Worm (Caenorhabditis elegans) whole organism, young adult: Measurements from ENCODE around the gene clec-66.

Experiments
- B0019.2 ChIP-seq: fragments of 200-800 bp; sonication (Bioruptor generic); conservative IDR thresholded peaks from 2 replicates; pipeline ENCODE4 v1.3.6; 2022; ENCODE audit warnings: missing genetic modification reagents, missing genetic modification characterization, missing compliant biosample characterization
- B0336.3 ChIP-seq: fragments of 200-800 bp; sonication (Bioruptor generic); IDR thresholded peaks from 2 replicates; pipeline ENCODE4 v1.3.6; 2022; ENCODE audit warnings: missing genetic modification characterization, missing compliant biosample characterization
- C06A6.2 ChIP-seq: fragments of 200-800 bp; sonication (Bioruptor generic); conservative IDR thresholded peaks from 2 replicates; pipeline ENCODE4 v1.3.6; 2022; ENCODE audit warnings: missing genetic modification characterization, missing compliant biosample characterization
- D2030.7 ChIP-seq: fragments of 200-800 bp; sonication (Bioruptor generic); IDR thresholded peaks from 2 replicates; pipeline ENCODE4 v1.3.6; 2022; ENCODE audit warnings: missing genetic modification reagents, missing genetic modification characterization, missing compliant biosample characterization
- F22D6.2 ChIP-seq: sonication (generic microtip); optimal IDR thresholded peaks from 2 replicates; lab custom pipeline; 2016; ENCODE audit warnings: mild to moderate bottlenecking, missing genetic modification characterization, missing compliant biosample characterization
- F33H1.4 ChIP-seq: fragments of 200-800 bp; sonication (Bioruptor generic); IDR thresholded peaks from 2 replicates; pipeline ENCODE4 v1.3.6; 2022; ENCODE audit warnings: missing genetic modification reagents, missing genetic modification characterization, missing compliant biosample characterization
- F49E8.2 ChIP-seq: sonication (generic microtip); optimal IDR thresholded peaks from 3 replicates; lab custom pipeline; 2017; ENCODE audit warnings: missing genetic modification characterization, mild to moderate bottlenecking, missing compliant biosample characterization, antibody characterized with exemption, moderate library complexity; ENCODE audit not compliant: insufficient read depth
- F52B5.7 ChIP-seq: sonication (generic microtip); optimal IDR thresholded peaks from 2 replicates; lab custom pipeline; 2016; ENCODE audit warnings: mild to moderate bottlenecking, missing genetic modification characterization, missing compliant biosample characterization
- F57C9.4 ChIP-seq: sonication (generic microtip); optimal IDR thresholded peaks from 2 replicates; lab custom pipeline; 2017; ENCODE audit warnings: mild to moderate bottlenecking, missing genetic modification characterization, missing compliant biosample characterization
- K11D2.4 ChIP-seq: fragments of 200-800 bp; sonication (Bioruptor generic); IDR thresholded peaks from 2 replicates; pipeline ENCODE4 v1.3.6; 2022; ENCODE audit warnings: missing genetic modification reagents, missing genetic modification characterization, missing compliant biosample characterization
- K12H6.12 ChIP-seq: fragments of 200-800 bp; sonication (Bioruptor generic); optimal IDR thresholded peaks from 2 replicates; lab custom pipeline; 2018; ENCODE audit warnings: mild to moderate bottlenecking, missing genetic modification characterization, missing compliant biosample characterization
- aptf-2 ChIP-seq: fragments of 200-800 bp; sonication (Bioruptor generic); conservative IDR thresholded peaks from 2 replicates; pipeline ENCODE4 v1.3.6; 2022; ENCODE audit warnings: missing genetic modification reagents, missing genetic modification characterization, missing compliant biosample characterization
- atf-7 ChIP-seq: sonication (generic microtip); optimal IDR thresholded peaks from 2 replicates; lab custom pipeline; 2017; ENCODE audit warnings: mild to moderate bottlenecking, missing genetic modification characterization, missing compliant biosample characterization
- athp-1 ChIP-seq: sonication (generic microtip); optimal IDR thresholded peaks from 2 replicates; lab custom pipeline; 2017; ENCODE audit warnings: mild to moderate bottlenecking, missing genetic modification characterization, missing compliant biosample characterization
- attf-5 ChIP-seq: fragments of 200-800 bp; sonication (Bioruptor generic); optimal IDR thresholded peaks from 2 replicates; lab custom pipeline; 2018; ENCODE audit warnings: mild to moderate bottlenecking, missing genetic modification characterization, missing compliant biosample characterization
- bed-1 ChIP-seq: fragments of 200-800 bp; sonication (Bioruptor generic); IDR thresholded peaks from 2 replicates; pipeline ENCODE4 v1.3.6; 2022; ENCODE audit warnings: missing genetic modification reagents, missing genetic modification characterization, missing compliant biosample characterization
- ccch-3 ChIP-seq: fragments of 200-800 bp; sonication (Bioruptor generic); optimal IDR thresholded peaks from 2 replicates; lab custom pipeline; 2018; ENCODE audit warnings: mild to moderate bottlenecking, missing genetic modification characterization, missing compliant biosample characterization
- cebp-1 ChIP-seq, 2 experiments: fragments of 200-800 bp in 1 of 2; sonication (Bioruptor generic) in 1 of 2; sonication (generic microtip) in 1 of 2; IDR thresholded peaks in 1 of 2; optimal IDR thresholded peaks in 1 of 2; 2 replicates each; pipeline versions ENCODE4 v1.3.6 to Lab custom; 2017 to 2022; ENCODE audit warnings: missing compliant biosample characterization in 2 of 2, missing genetic modification characterization in 2 of 2, mild to moderate bottlenecking in 1 of 2, missing genetic modification reagents in 1 of 2, moderate library complexity in 1 of 2
- cebp-2 ChIP-seq: fragments of 200-800 bp; sonication (Bioruptor generic); IDR thresholded peaks from 2 replicates; pipeline ENCODE4 v1.3.6; 2022; ENCODE audit warnings: missing genetic modification characterization, missing compliant biosample characterization
- ceh-27 ChIP-seq: fragments of 200-800 bp; sonication (Bioruptor generic); optimal IDR thresholded peaks from 2 replicates; lab custom pipeline; 2018; ENCODE audit warnings: mild to moderate bottlenecking, missing genetic modification characterization, moderate library complexity, missing compliant biosample characterization
- ceh-40 ChIP-seq: fragments of 200-800 bp; sonication (Bioruptor generic); IDR thresholded peaks from 2 replicates; pipeline ENCODE4 v1.3.6; 2022; ENCODE audit warnings: missing genetic modification characterization, missing compliant biosample characterization
- dpff-1 ChIP-seq: sonication (generic microtip); optimal IDR thresholded peaks from 2 replicates; lab custom pipeline; 2017; ENCODE audit warnings: mild to moderate bottlenecking, missing genetic modification characterization, missing compliant biosample characterization
- egrh-3 ChIP-seq: fragments of 200-800 bp; sonication (Bioruptor generic); IDR thresholded peaks from 2 replicates; pipeline ENCODE4 v1.3.6; 2022; ENCODE audit warnings: missing genetic modification reagents, missing genetic modification characterization, missing compliant biosample characterization
- ekl-4 ChIP-seq: fragments of 200-800 bp; sonication (Bioruptor generic); IDR thresholded peaks from 2 replicates; pipeline ENCODE4 v1.3.6; 2022; ENCODE audit warnings: missing genetic modification reagents, missing genetic modification characterization, missing compliant biosample characterization
- hlh-12 ChIP-seq: sonication (generic microtip); optimal IDR thresholded peaks from 2 replicates; lab custom pipeline; 2016; ENCODE audit warnings: missing genetic modification characterization, missing compliant biosample characterization
- hlh-26 ChIP-seq: fragments of 200-800 bp; sonication (Bioruptor generic); conservative IDR thresholded peaks from 2 replicates; pipeline ENCODE4 v1.3.6; 2022; ENCODE audit warnings: missing genetic modification reagents, missing genetic modification characterization, missing compliant biosample characterization
- lir-1 ChIP-seq: fragments of 200-800 bp; sonication (Bioruptor generic); conservative IDR thresholded peaks from 2 replicates; pipeline ENCODE4 v1.3.6; 2022; ENCODE audit warnings: missing genetic modification reagents, missing genetic modification characterization, missing compliant biosample characterization
- lsy-27 ChIP-seq: sonication (generic microtip); optimal IDR thresholded peaks from 2 replicates; lab custom pipeline; 2017; ENCODE audit warnings: missing genetic modification characterization, mild to moderate bottlenecking, missing compliant biosample characterization, antibody characterized with exemption, missing genotype, borderline replicate concordance; ENCODE audit not compliant: insufficient read depth
- madf-10 ChIP-seq: sonication (generic microtip); optimal IDR thresholded peaks from 2 replicates; lab custom pipeline; 2016; ENCODE audit warnings: mild to moderate bottlenecking, missing genetic modification characterization, missing compliant biosample characterization
- madf-3 ChIP-seq: fragments of 200-800 bp; sonication (Bioruptor generic); IDR thresholded peaks from 2 replicates; pipeline ENCODE4 v1.3.6; 2022; ENCODE audit warnings: missing genetic modification reagents, missing genetic modification characterization, missing compliant biosample characterization
- madf-6 ChIP-seq: fragments of 200-800 bp; sonication (Bioruptor generic); IDR thresholded peaks from 2 replicates; pipeline ENCODE4 v1.3.6; 2022; ENCODE audit warnings: missing genetic modification reagents, missing genetic modification characterization, missing compliant biosample characterization
- mel-28 ChIP-seq: sonication (generic microtip); optimal IDR thresholded peaks from 2 replicates; lab custom pipeline; 2016; ENCODE audit warnings: borderline replicate concordance, mild to moderate bottlenecking, missing genetic modification characterization, missing compliant biosample characterization
- mes-4 ChIP-seq: sonication (generic microtip); optimal IDR thresholded peaks from 2 replicates; lab custom pipeline; 2016; ENCODE audit warnings: missing genotype, missing genetic modification characterization, missing compliant biosample characterization
- mxl-1 ChIP-seq: sonication (generic microtip); optimal IDR thresholded peaks from 2 replicates; lab custom pipeline; 2016; ENCODE audit warnings: missing genetic modification characterization, missing compliant biosample characterization
- nfya-1 ChIP-seq: sonication (generic microtip); optimal IDR thresholded peaks from 2 replicates; lab custom pipeline; 2017; ENCODE audit warnings: antibody characterized with exemption, missing compliant biosample characterization, missing genetic modification characterization, borderline replicate concordance; ENCODE audit not compliant: insufficient read depth
- nfya-2 ChIP-seq: fragments of 200-800 bp; sonication (Bioruptor generic); IDR thresholded peaks from 2 replicates; pipeline ENCODE4 v1.3.6; 2022; ENCODE audit warnings: missing genetic modification reagents, missing genetic modification characterization, missing compliant biosample characterization
- nhr-27 ChIP-seq: fragments of 200-800 bp; sonication (Bioruptor generic); optimal IDR thresholded peaks from 2 replicates; lab custom pipeline; 2018; ENCODE audit warnings: mild to moderate bottlenecking, missing genetic modification characterization, moderate library complexity, missing compliant biosample characterization
- nhr-80 ChIP-seq: sonication (generic microtip); optimal IDR thresholded peaks from 2 replicates; lab custom pipeline; 2016; ENCODE audit warnings: missing genetic modification characterization, missing compliant biosample characterization
- repo-1 ChIP-seq: sonication (generic microtip); optimal IDR thresholded peaks from 2 replicates; lab custom pipeline; 2017; ENCODE audit warnings: mild to moderate bottlenecking, missing genetic modification characterization, missing compliant biosample characterization
- snpc-1.1 ChIP-seq: sonication (generic microtip); optimal IDR thresholded peaks from 2 replicates; lab custom pipeline; 2017; ENCODE audit warnings: missing genetic modification characterization, mild to moderate bottlenecking, missing compliant biosample characterization, antibody characterized with exemption, moderate library complexity, missing genotype, missing genetic modification reagents; ENCODE audit not compliant: insufficient read depth
- snpc-3.4 ChIP-seq: sonication (generic microtip); optimal IDR thresholded peaks from 2 replicates; lab custom pipeline; 2017; ENCODE audit warnings: missing genetic modification characterization, mild to moderate bottlenecking, missing compliant biosample characterization, antibody characterized with exemption, moderate library complexity, missing genotype, missing genetic modification reagents
- sptf-2 ChIP-seq: fragments of 200-800 bp; sonication (Bioruptor generic); optimal IDR thresholded peaks from 2 replicates; lab custom pipeline; 2018; ENCODE audit warnings: mild to moderate bottlenecking, missing genetic modification characterization, missing compliant biosample characterization
- tbp1 ChIP-seq: fragments of 200-800 bp; sonication (Bioruptor generic); optimal IDR thresholded peaks from 2 replicates; lab custom pipeline; 2018; ENCODE audit warnings: mild to moderate bottlenecking, missing genetic modification characterization, missing compliant biosample characterization
- tbx-9 ChIP-seq: sonication (generic microtip); optimal IDR thresholded peaks from 2 replicates; lab custom pipeline; 2016; ENCODE audit warnings: borderline replicate concordance, missing genetic modification characterization, inconsistent platforms, missing compliant biosample characterization
- unc-130 ChIP-seq: sonication (generic microtip); optimal IDR thresholded peaks from 2 replicates; lab custom pipeline; 2016; ENCODE audit warnings: missing genetic modification reagents, missing genetic modification characterization, missing compliant biosample characterization
- ztf-22 ChIP-seq: fragments of 200-800 bp; sonication (Bioruptor generic); optimal IDR thresholded peaks from 2 replicates; lab custom pipeline; 2018; ENCODE audit warnings: mild to moderate bottlenecking, missing genetic modification characterization, moderate library complexity, missing compliant biosample characterization
- ztf-25 ChIP-seq: fragments of 200-800 bp; sonication (Bioruptor generic); IDR thresholded peaks from 2 replicates; pipeline ENCODE4 v1.3.6; 2022; ENCODE audit warnings: missing genetic modification reagents, missing genetic modification characterization, missing compliant biosample characterization
- ztf-28 ChIP-seq: fragments of 200-800 bp; sonication (Bioruptor generic); IDR thresholded peaks from 2 replicates; pipeline ENCODE4 v1.3.6; 2022; ENCODE audit warnings: missing genetic modification reagents, missing genetic modification characterization, missing compliant biosample characterization

Gene clec-66

ce11 chrII:12918960-12919553, 14.9 kb downstream of the clec-66 start, which contains the start of the genes F58G1.2 and wago-4 (continued):
- TF ChIP-seq ztf-22, result no peak
- TF ChIP-seq B0019.2 (GFP tag; lab: Robert Waterston, UW), result no peak; the same call in 1 of the 2 replicates
- TF ChIP-seq madf-3 (GFP tag; lab: Robert Waterston, UW), result no peak
- no peak for TF ChIP-seq F52B5.7 (tag; lab: Kevin White, UChicago)
- no peak for TF ChIP-seq bed-1 (GFP tag; lab: Robert Waterston, UW)
- no peak for TF ChIP-seq mxl-1 (tag; lab: Kevin White, UChicago)
- TF ChIP-seq madf-10, result no peak
- TF ChIP-seq egrh-3 (GFP tag; lab: Robert Waterston, UW), result no peak
- TF ChIP-seq D2030.7, result peak; percentile 86
- peak; percentile 73 for TF ChIP-seq snpc-1.1 (tag; lab: Kevin White, UChicago)
- no peak for TF ChIP-seq cebp-2 (GFP tag; lab: Robert Waterston, UW)
- peak; percentile 88 for TF ChIP-seq F49E8.2 (tag; lab: Kevin White, UChicago)
- no peak for TF ChIP-seq hlh-12 (tag; lab: Kevin White, UChicago)
- no peak for TF ChIP-seq attf-5 (GFP tag; lab: Kevin White, UChicago)
- TF ChIP-seq cebp-1 (GFP tag; IDR thresholded peaks at IDR 0.05; lab: Robert Waterston, UW), result no peak
- peak; percentile 51 for TF ChIP-seq cebp-1 (tag; optimal IDR thresholded peaks at IDR 0.05; lab: Kevin White, UChicago)
- no peak for TF ChIP-seq ceh-40 (GFP tag; lab: Robert Waterston, UW)
- TF ChIP-seq C06A6.2 (GFP tag; lab: Robert Waterston, UW), result no peak
- no peak for TF ChIP-seq B0336.3 (GFP tag; lab: Robert Waterston, UW)
- TF ChIP-seq F22D6.2, result no peak
- peak; percentile 94 for TF ChIP-seq madf-6
- TF ChIP-seq sptf-2 (GFP tag; lab: Kevin White, UChicago), result no peak
- TF ChIP-seq unc-130 (GFP tag; lab: Kevin White, UChicago), result peak; percentile 10
- no peak for TF ChIP-seq tbx-9
- 0 out of 2 replicates have a peak, but pooled peaks have one; percentile 70 for TF ChIP-seq ztf-28 (GFP tag; lab: Robert Waterston, UW)
- no peak for TF ChIP-seq mes-4 (tag; lab: Kevin White, UChicago)
- peak; percentile 46 for TF ChIP-seq tbp1 (GFP tag; lab: Kevin White, UChicago)
- peak; percentile 79 for TF ChIP-seq snpc-3.4 (tag; lab: Kevin White, UChicago)
- no peak for TF ChIP-seq lsy-27 (tag; lab: Kevin White, UChicago)
- TF ChIP-seq K12H6.12 (tag; lab: Kevin White, UChicago), result no peak
- TF ChIP-seq athp-1 (tag; lab: Kevin White, UChicago), result no peak
- TF ChIP-seq hlh-26 (GFP tag; lab: Robert Waterston, UW), result no peak
- no peak for TF ChIP-seq nfya-2 (GFP tag; lab: Robert Waterston, UW)
- no peak for TF ChIP-seq ekl-4 (GFP tag; lab: Robert Waterston, UW)
- no peak for TF ChIP-seq ztf-25 (GFP tag; lab: Robert Waterston, UW)
- no peak for TF ChIP-seq K11D2.4 (GFP tag; lab: Robert Waterston, UW)
- no peak for TF ChIP-seq dpff-1
- TF ChIP-seq ccch-3 (GFP tag; lab: Kevin White, UChicago), result no peak
- no peak for TF ChIP-seq repo-1 (tag; lab: Kevin White, UChicago)
- TF ChIP-seq F57C9.4 (tag; lab: Kevin White, UChicago), result no peak
- no peak for TF ChIP-seq nhr-80
- TF ChIP-seq ceh-27 (GFP tag; lab: Kevin White, UChicago), result no peak
- no peak for TF ChIP-seq mel-28 (tag; lab: Kevin White, UChicago)
- no peak for TF ChIP-seq nfya-1 (tag; lab: Kevin White, UChicago)
- TF ChIP-seq lir-1 (GFP tag; lab: Robert Waterston, UW), result no peak
- no peak for TF ChIP-seq atf-7 (tag; lab: Kevin White, UChicago)
- TF ChIP-seq F33H1.4 (GFP tag; lab: Robert Waterston, UW), result peak; percentile 96
- no peak for TF ChIP-seq aptf-2 (GFP tag; lab: Robert Waterston, UW)
- no peak for TF ChIP-seq nhr-27 (tag; lab: Kevin White, UChicago)
